Worm (Caenorhabditis elegans) whole organism, L4 larva: ENCODE results near the gene F07A11.1.

Experiments used
- nhr-77 ChIP-seq: fragments of 150-350 bp; optimal IDR thresholded peaks from 2 replicates; lab custom pipeline; 2014; ENCODE audit warnings: missing biosample characterization, missing genetic modification characterization
- ztf-11 ChIP-seq: fragments of 150-350 bp; optimal IDR thresholded peaks from 2 replicates; lab custom pipeline; 2014; ENCODE audit warnings: missing biosample characterization, missing genetic modification characterization

- TF ChIP-seq nhr-77 (tag; lab: Kevin White, UChicago), result no peak
- TF ChIP-seq ztf-11 (tag; lab: Kevin White, UChicago), result no peak
Observed at ce11 chrII:11568670-11569069, 23.3 kb downstream of the F07A11.1 start.
